Worm (Caenorhabditis elegans) whole organism, L4 larva: ENCODE measurements around the gene R02D3.8.

Experiments
- ama-1 ChIP-seq: fragments of 150-350 bp; optimal IDR thresholded peaks from 2 replicates; lab custom pipeline; 2014; ENCODE audit warnings: inconsistent platforms, mixed read lengths
- lin-39 ChIP-seq: fragments of 150-350 bp; optimal IDR thresholded peaks from 2 replicates; lab custom pipeline; 2014; ENCODE audit warnings: missing biosample characterization, missing genetic modification reagents, missing genetic modification characterization
- nhr-25 ChIP-seq: sonication (generic microtip); optimal IDR thresholded peaks from 2 replicates; lab custom pipeline; 2017; ENCODE audit warnings: missing genetic modification characterization, mild to moderate bottlenecking, missing compliant biosample characterization, antibody characterized with exemption, moderate library complexity, borderline replicate concordance; ENCODE audit not compliant: insufficient read depth
- nhr-76 ChIP-seq: fragments of 150-350 bp; optimal IDR thresholded peaks from 2 replicates; lab custom pipeline; 2014; ENCODE audit warnings: missing biosample characterization, missing genetic modification characterization
- zag-1 ChIP-seq: fragments of 150-350 bp; optimal IDR thresholded peaks from 2 replicates; lab custom pipeline; 2014; ENCODE audit warnings: missing biosample characterization, missing genetic modification characterization

DNA sequence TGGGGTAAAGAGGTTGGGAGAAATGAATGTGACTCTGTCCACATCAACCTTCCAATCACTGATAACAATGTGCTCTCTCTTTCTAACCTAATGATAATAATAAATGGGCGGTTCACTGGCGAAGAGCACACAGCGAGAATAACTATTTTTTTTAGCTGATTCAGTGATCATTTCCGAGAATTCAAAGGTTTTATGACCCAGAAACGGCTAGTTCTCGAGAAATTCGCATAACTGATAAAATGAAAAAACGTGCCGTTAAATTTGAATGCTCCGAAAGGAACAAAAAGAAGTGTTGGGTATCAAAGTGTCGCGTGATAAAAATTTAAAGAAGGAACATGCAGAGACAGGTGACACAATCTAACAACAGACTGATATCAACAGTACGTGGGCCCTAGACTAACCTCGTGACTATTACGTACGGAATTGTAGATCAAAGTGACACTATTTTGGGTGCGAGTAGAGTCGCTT lies 38.8 kb upstream of the R02D3.8 start:
- TF ChIP-seq zag-1: no peak
- no peak for TF ChIP-seq ama-1
- no peak for TF ChIP-seq nhr-76 (tag; lab: Kevin White, UChicago)
- no peak for TF ChIP-seq lin-39
- no peak for TF ChIP-seq nhr-25 (tag; lab: Kevin White, UChicago)
